Fruit fly (Drosophila melanogaster) whole organism, embryonic: Measurements from ENCODE around the gene Rm62.

Experiments used
- Aef1 ChIP-seq: fragments of 200-800 bp; sonication (Bioruptor generic); IDR thresholded peaks from 3 replicates; pipeline ENCODE4 v1.3.6; 2022; ENCODE audit warnings: missing biosample characterization, missing genetic modification characterization
- Atf3 ChIP-seq: fragments of 200-800 bp; sonication (Bioruptor generic); optimal IDR thresholded peaks from 3 replicates; lab custom pipeline; 2016; ENCODE audit warnings: missing biosample characterization, missing genetic modification characterization
- Awh ChIP-seq: fragments of 200-800 bp; sonication (Bioruptor generic); IDR thresholded peaks from 2 replicates; pipeline ENCODE4, ENCODE4 v1.3.6; 2022; ENCODE audit warnings: missing biosample characterization, missing genetic modification characterization
- CG10209 ChIP-seq: fragments of 200-800 bp; sonication (Bioruptor generic); optimal IDR thresholded peaks from 3 replicates; lab custom pipeline; 2017; ENCODE audit warnings: missing biosample characterization, mild to moderate bottlenecking, missing genetic modification characterization, missing genetic modification reagents
- CG10321 ChIP-seq: fragments of 200-800 bp; sonication (Bioruptor generic); IDR thresholded peaks from 2 replicates; pipeline ENCODE4 v1.3.6; 2022; ENCODE audit warnings: missing biosample characterization, missing genetic modification characterization
- CG11085 ChIP-seq: fragments of 200-800 bp; sonication (Bioruptor generic); IDR thresholded peaks from 2 replicates; pipeline ENCODE4 v1.3.6; 2022; ENCODE audit warnings: missing biosample characterization, missing genetic modification characterization
- CG11560 ChIP-seq: fragments of 200-800 bp; sonication (Bioruptor generic); IDR thresholded peaks from 3 replicates; pipeline ENCODE4 v1.3.6; 2022; ENCODE audit warnings: missing biosample characterization, missing genetic modification characterization
- CG15269 ChIP-seq: fragments of 200-800 bp; sonication (Bioruptor generic); optimal IDR thresholded peaks from 2 replicates; lab custom pipeline; 2018; ENCODE audit warnings: missing biosample characterization, mild to moderate bottlenecking, missing genetic modification characterization, moderate library complexity
- CG16815 ChIP-seq: fragments of 200-800 bp; sonication (Bioruptor generic); optimal IDR thresholded peaks from 3 replicates; lab custom pipeline; 2017; ENCODE audit warnings: missing biosample characterization, mild to moderate bottlenecking, missing genetic modification characterization
- CG17568 ChIP-seq: fragments of 200-800 bp; sonication (Bioruptor generic); optimal IDR thresholded peaks from 2 replicates; lab custom pipeline; 2018; ENCODE audit warnings: missing biosample characterization, mild to moderate bottlenecking, missing genetic modification characterization, moderate library complexity
- CG18599 ChIP-seq: fragments of 200-800 bp; sonication (Bioruptor generic); optimal IDR thresholded peaks from 3 replicates; lab custom pipeline; 2017; ENCODE audit warnings: missing biosample characterization, missing genetic modification characterization, mild to moderate bottlenecking, moderate library complexity, missing genetic modification reagents
- CG3065 ChIP-seq: fragments of 200-800 bp; sonication (Bioruptor generic); optimal IDR thresholded peaks from 2 replicates; lab custom pipeline; 2016; ENCODE audit warnings: missing biosample characterization, missing genetic modification characterization
- CG31224 ChIP-seq: fragments of 200-800 bp; sonication (Bioruptor generic); IDR thresholded peaks from 2 replicates; pipeline ENCODE4 v1.3.6; 2022; ENCODE audit warnings: missing biosample characterization, missing genetic modification characterization
- CG34224 ChIP-seq: fragments of 200-800 bp; sonication (Bioruptor generic); IDR thresholded peaks from 3 replicates; pipeline ENCODE4 v1.3.6; 2022; ENCODE audit warnings: missing biosample characterization, missing genetic modification characterization; ENCODE audit not compliant: partially characterized antibody
- CG34376 ChIP-seq: fragments of 200-800 bp; sonication (Bioruptor generic); optimal IDR thresholded peaks from 2 replicates; lab custom pipeline; 2018; ENCODE audit warnings: missing biosample characterization, mild to moderate bottlenecking, missing genetic modification characterization
- CG34422 ChIP-seq: fragments of 200-800 bp; sonication (Bioruptor generic); IDR thresholded peaks from 3 replicates; pipeline ENCODE4 v1.3.6; 2022; ENCODE audit warnings: missing biosample characterization, missing genetic modification characterization
- CG3847 ChIP-seq: fragments of 200-800 bp; sonication (Bioruptor generic); IDR thresholded peaks from 2 replicates; pipeline ENCODE4 v1.3.6; 2022; ENCODE audit warnings: missing biosample characterization, missing genetic modification characterization
- CG4854 ChIP-seq: fragments of 200-800 bp; sonication (Bioruptor generic); optimal IDR thresholded peaks from 2 replicates; lab custom pipeline; 2016; ENCODE audit warnings: missing biosample characterization, missing genetic modification characterization, inconsistent platforms
- CG5180 ChIP-seq: fragments of 200-800 bp; sonication (Bioruptor generic); optimal IDR thresholded peaks from 3 replicates; lab custom pipeline; 2017; ENCODE audit warnings: missing biosample characterization, missing genetic modification characterization, mild to moderate bottlenecking, moderate library complexity, missing genetic modification reagents
- CG6254 ChIP-seq: fragments of 200-800 bp; sonication (Bioruptor generic); optimal IDR thresholded peaks from 3 replicates; lab custom pipeline; 2017; ENCODE audit warnings: mild to moderate bottlenecking, missing biosample characterization, missing genetic modification reagents, missing genetic modification characterization
- CG8765 ChIP-seq: fragments of 200-800 bp; sonication (Bioruptor generic); IDR thresholded peaks from 2 replicates; pipeline ENCODE4 v1.3.6; 2022; ENCODE audit warnings: missing biosample characterization, missing genetic modification characterization
- CG8944 ChIP-seq: fragments of 200-800 bp; sonication (Bioruptor generic); optimal IDR thresholded peaks from 3 replicates; lab custom pipeline; 2016; ENCODE audit warnings: missing biosample characterization, missing genetic modification characterization
- CG9817 ChIP-seq: fragments of 200-800 bp; sonication (Bioruptor generic); optimal IDR thresholded peaks from 2 replicates; lab custom pipeline; 2018; ENCODE audit warnings: missing biosample characterization, mild to moderate bottlenecking, missing genetic modification characterization, moderate library complexity
- Dbx ChIP-seq: fragments of 200-800 bp; sonication (Bioruptor generic); IDR thresholded peaks from 3 replicates; pipeline ENCODE4 v1.3.6; 2022; ENCODE audit warnings: missing biosample characterization, missing genetic modification characterization
- GATAe ChIP-seq: fragments of 200-800 bp; sonication (Bioruptor generic); conservative IDR thresholded peaks from 2 replicates; pipeline ENCODE4 v1.3.6; 2022; ENCODE audit warnings: missing biosample characterization, missing genetic modification characterization
- H15 ChIP-seq: fragments of 200-800 bp; sonication (Bioruptor generic); IDR thresholded peaks from 3 replicates; pipeline ENCODE4 v1.3.6; 2022; ENCODE audit warnings: missing biosample characterization, missing genetic modification characterization
- Jarid2 ChIP-seq: fragments of 200-800 bp; sonication (Bioruptor generic); optimal IDR thresholded peaks from 3 replicates; lab custom pipeline; 2017; ENCODE audit warnings: mild to moderate bottlenecking, missing biosample characterization, missing genetic modification reagents, missing genetic modification characterization
- Kr ChIP-seq: fragments of 200-800 bp; sonication (Bioruptor generic); optimal IDR thresholded peaks from 2 replicates; lab custom pipeline; 2017; ENCODE audit warnings: missing biosample characterization, mild to moderate bottlenecking, missing genetic modification characterization
- Med ChIP-seq: fragments of 200-800 bp; sonication (Bioruptor generic); peaks from one replicate; lab custom pipeline; 2016; ENCODE audit warnings: missing biosample characterization, missing genetic modification characterization, mild to moderate bottlenecking, inconsistent platforms, moderate library complexity
- Sry-β ChIP-seq: fragments of 200-800 bp; sonication (Bioruptor generic); optimal IDR thresholded peaks from 2 replicates; lab custom pipeline; 2018; ENCODE audit warnings: missing biosample characterization, mild to moderate bottlenecking, missing genetic modification characterization, moderate library complexity
- Taf1 ChIP-seq: fragments of 200-800 bp; sonication (Bioruptor generic); IDR thresholded peaks from 2 replicates; pipeline ENCODE4 v1.3.6; 2022; ENCODE audit warnings: missing biosample characterization, missing genetic modification characterization
- bsh ChIP-seq, 2 experiments: fragments of 200-800 bp; sonication (Bioruptor generic); optimal IDR thresholded peaks; 2 replicates each; lab custom pipeline; 2017 to 2018; ENCODE audit warnings: mild to moderate bottlenecking in 2 of 2, missing biosample characterization in 2 of 2, missing genetic modification characterization in 2 of 2, moderate library complexity in 1 of 2
- croc ChIP-seq: fragments of 200-800 bp; sonication (Bioruptor generic); conservative IDR thresholded peaks from 3 replicates; pipeline ENCODE4 v1.3.6; 2022; ENCODE audit warnings: missing biosample characterization, missing genetic modification characterization
- danr ChIP-seq: fragments of 200-800 bp; sonication (Bioruptor generic); IDR thresholded peaks from 2 replicates; pipeline ENCODE4 v1.3.6; 2022; ENCODE audit warnings: missing biosample characterization, missing genetic modification characterization
- dmrt11E ChIP-seq: fragments of 200-800 bp; sonication (Bioruptor generic); optimal IDR thresholded peaks from 3 replicates; lab custom pipeline; 2018; ENCODE audit warnings: missing biosample characterization, mild to moderate bottlenecking, missing genetic modification characterization, moderate library complexity
- dmrt99B ChIP-seq: fragments of 200-800 bp; sonication (Bioruptor generic); optimal IDR thresholded peaks from 2 replicates; lab custom pipeline; 2018; ENCODE audit warnings: missing biosample characterization, mild to moderate bottlenecking, missing genetic modification characterization, moderate library complexity
- esg ChIP-seq: fragments of 200-800 bp; sonication (Bioruptor generic); conservative IDR thresholded peaks from 2 replicates; pipeline ENCODE4 v1.3.6; 2022; ENCODE audit warnings: missing biosample characterization, missing genetic modification characterization
- gem ChIP-seq: fragments of 200-800 bp; sonication (Bioruptor generic); optimal IDR thresholded peaks from 2 replicates; lab custom pipeline; 2019; ENCODE audit warnings: missing biosample characterization, mild to moderate bottlenecking, missing genetic modification characterization, moderate library complexity
- gro ChIP-seq: fragments of 200-800 bp; sonication (Bioruptor generic); optimal IDR thresholded peaks from 2 replicates; lab custom pipeline; 2016; ENCODE audit warnings: missing biosample characterization, missing genetic modification characterization
- gt ChIP-seq: fragments of 200-800 bp; sonication (Bioruptor generic); IDR thresholded peaks from 2 replicates; pipeline ENCODE4 v1.3.6; 2022; ENCODE audit warnings: missing biosample characterization, missing genetic modification characterization
- ind ChIP-seq: fragments of 200-800 bp; sonication (Bioruptor generic); optimal IDR thresholded peaks from 3 replicates; lab custom pipeline; 2016; ENCODE audit warnings: missing biosample characterization, missing genetic modification characterization
- klu ChIP-seq: fragments of 200-800 bp; sonication (Bioruptor generic); IDR thresholded peaks from 2 replicates; pipeline ENCODE4 v1.3.6; 2022; ENCODE audit warnings: missing biosample characterization, missing genetic modification characterization
- mam ChIP-seq: fragments of 200-800 bp; sonication (Bioruptor generic); optimal IDR thresholded peaks from 3 replicates; lab custom pipeline; 2016; ENCODE audit warnings: missing biosample characterization, missing genetic modification characterization
- nom ChIP-seq: fragments of 200-800 bp; sonication (Bioruptor generic); optimal IDR thresholded peaks from 2 replicates; lab custom pipeline; 2017; ENCODE audit warnings: missing biosample characterization, missing genetic modification characterization, mild to moderate bottlenecking, moderate library complexity, missing genetic modification reagents
- oc ChIP-seq: fragments of 200-800 bp; sonication (Bioruptor generic); optimal IDR thresholded peaks from 2 replicates; lab custom pipeline; 2018; ENCODE audit warnings: missing biosample characterization, mild to moderate bottlenecking, missing genetic modification characterization, moderate library complexity
- ranshi ChIP-seq: fragments of 200-800 bp; sonication (Bioruptor generic); IDR thresholded peaks from 2 replicates; pipeline ENCODE4 v1.3.6; 2022; ENCODE audit warnings: missing biosample characterization, missing genetic modification characterization
- so ChIP-seq: fragments of 200-800 bp; sonication (Bioruptor generic); IDR thresholded peaks from 3 replicates; pipeline ENCODE4 v1.3.6; 2022; ENCODE audit warnings: missing biosample characterization, missing genetic modification characterization
- ttk ChIP-seq: fragments of 200-800 bp; sonication (Bioruptor generic); IDR thresholded peaks from 2 replicates; pipeline ENCODE4 v2.1.2; 2022; ENCODE audit warnings: missing biosample characterization, missing genetic modification characterization
- unpg ChIP-seq: fragments of 200-800 bp; sonication (Bioruptor generic); optimal IDR thresholded peaks from 3 replicates; lab custom pipeline; 2018; ENCODE audit warnings: missing biosample characterization, mild to moderate bottlenecking, missing genetic modification characterization, moderate library complexity
- zen ChIP-seq: fragments of 200-800 bp; sonication (Bioruptor generic); optimal IDR thresholded peaks from 3 replicates; lab custom pipeline; 2018; ENCODE audit warnings: missing biosample characterization, mild to moderate bottlenecking, missing genetic modification characterization, moderate library complexity

The Rm62 gene

dm6 chr3R:5998235-5998666, 10.1 kb downstream of the Rm62 start (continued):
- TF ChIP-seq gt (GFP tag; lab: Robert Waterston, UW) (0 out of 2 replicates have a peak, but pooled peaks have one; percentile 13), ranshi (GFP tag; lab: Robert Waterston, UW) (0 out of 2 replicates have a peak, but pooled peaks have one; percentile 6), CG4854 (GFP tag; lab: Kevin White, UChicago) (no peak), Kr (GFP tag; lab: Kevin White, UChicago) (no peak), nom (no peak), Atf3 (GFP tag; lab: Kevin White, UChicago) (no peak), H15 (GFP tag; lab: Robert Waterston, UW) (no peak), mam (GFP tag; lab: Kevin White, UChicago) (peak; percentile 60), CG6254 (GFP tag; lab: Kevin White, UChicago) (no peak), ind (GFP tag; lab: Kevin White, UChicago) (peak; percentile 54), CG34224 (GFP tag; lab: Robert Waterston, UW) (no peak), unpg (GFP tag; lab: Kevin White, UChicago) (peak; percentile 47), gem (peak; percentile 71), dmrt11E (tag; lab: Kevin White, UChicago) (peak; percentile 6), CG5180 (peak; percentile 39), CG31224 (no peak), CG9817 (peak; percentile 10), CG34422 (GFP tag; lab: Robert Waterston, UW) (no peak), CG34376 (GFP tag; lab: Kevin White, UChicago) (no peak), croc (GFP tag; lab: Robert Waterston, UW) (no peak), GATAe (no peak), CG16815 (GFP tag; lab: Kevin White, UChicago) (peak; percentile 36), CG11085 (no peak), Awh (GFP tag; lab: Robert Waterston, UW) (no peak), CG15269 (tag; lab: Kevin White, UChicago) (peak; percentile 64), CG3065 (GFP tag; lab: Kevin White, UChicago) (no peak), CG18599 (GFP tag; lab: Kevin White, UChicago) (peak; percentile 64), Jarid2 (GFP tag; lab: Kevin White, UChicago) (no peak), klu (GFP tag; lab: Robert Waterston, UW) (no peak), CG10321 (GFP tag; lab: Robert Waterston, UW) (no peak), so (no peak), CG8944 (peak; percentile 26), bsh (GFP tag; optimal IDR thresholded peaks at IDR 0.05; lab: Kevin White, UChicago) (peak in 1 of 2 experiments; percentile 52), oc (tag; lab: Kevin White, UChicago) (no peak), Sry-β (no peak), dmrt99B (peak; percentile 75), Taf1 (GFP tag; lab: Robert Waterston, UW) (no peak), Dbx (GFP tag; lab: Robert Waterston, UW) (no peak), CG10209 (GFP tag; lab: Kevin White, UChicago) (peak; percentile 38), zen (tag; lab: Kevin White, UChicago) (peak; percentile 15), CG17568 (GFP tag; lab: Kevin White, UChicago) (no peak), ttk (peak; percentile 21; the same call in 1 of the 2 replicates), CG3847 (GFP tag; lab: Robert Waterston, UW) (0 out of 2 replicates have a peak, but pooled peaks have one; percentile 37), CG8765 (GFP tag; lab: Robert Waterston, UW) (no peak), danr (GFP tag; lab: Robert Waterston, UW) (no peak), esg (GFP tag; lab: Robert Waterston, UW) (no peak), CG11560 (tag; lab: Robert Waterston, UW) (no peak), Aef1 (GFP tag; lab: Robert Waterston, UW) (no peak), gro (no peak), Med (GFP tag; lab: Kevin White, UChicago) (peak; percentile 78)
